Worm (Caenorhabditis elegans) whole organism, young adult: Measurements from ENCODE around the gene C02H6.3.
"Not testable (repeated sequence)": the region's sequence is repeated elsewhere in the genome, so short reads cannot be mapped to it uniquely, and the experiment has no call there.

Experiments used
- Y67H2A.10 ChIP-seq: fragments of 200-800 bp; sonication (Bioruptor generic); conservative IDR thresholded peaks from 2 replicates; pipeline ENCODE4 v1.3.6; 2022; ENCODE audit warnings: missing genetic modification reagents, missing genetic modification characterization, missing compliant biosample characterization
- let-526 ChIP-seq: fragments of 200-800 bp; sonication (Bioruptor generic); IDR thresholded peaks from 2 replicates; pipeline ENCODE4 v1.3.6; 2022; ENCODE audit warnings: missing genetic modification reagents, missing genetic modification characterization, missing compliant biosample characterization
- pha-4 ChIP-seq: fragments of 150-350 bp; sonication (generic microtip); optimal IDR thresholded peaks from 2 replicates; lab custom pipeline; 2014; ENCODE audit warnings: missing biosample characterization, missing genetic modification reagents, missing genetic modification characterization

DNA sequence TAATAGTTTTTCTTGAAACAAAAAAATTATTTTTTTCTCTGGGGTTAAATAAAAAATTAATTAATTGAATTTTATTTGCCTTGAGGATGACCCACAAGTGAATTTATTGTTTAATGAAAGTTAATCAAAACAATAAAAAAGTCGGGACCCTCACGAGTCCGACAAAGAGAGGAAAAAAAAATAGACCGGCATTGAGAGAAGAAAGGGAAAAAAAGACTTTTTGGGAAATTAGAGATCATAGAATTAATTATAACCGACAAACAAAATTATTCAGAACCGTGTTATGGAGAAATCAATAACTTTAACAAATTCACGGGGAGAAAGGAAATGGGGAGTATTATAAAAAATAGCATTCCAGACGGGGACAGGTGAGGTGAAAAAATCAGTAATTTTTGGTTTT is 50.4 kb downstream of the C02H6.3 start, which contains the start of gene F10G2.7:
- not testable (repeated sequence) for TF ChIP-seq Y67H2A.10 (GFP tag; lab: Robert Waterston, UW); pha-4; let-526 (GFP tag; lab: Robert Waterston, UW)
